Fruit fly (Drosophila melanogaster): ENCODE measurements around the gene CG43153.

The CG43153 gene

DNA sequence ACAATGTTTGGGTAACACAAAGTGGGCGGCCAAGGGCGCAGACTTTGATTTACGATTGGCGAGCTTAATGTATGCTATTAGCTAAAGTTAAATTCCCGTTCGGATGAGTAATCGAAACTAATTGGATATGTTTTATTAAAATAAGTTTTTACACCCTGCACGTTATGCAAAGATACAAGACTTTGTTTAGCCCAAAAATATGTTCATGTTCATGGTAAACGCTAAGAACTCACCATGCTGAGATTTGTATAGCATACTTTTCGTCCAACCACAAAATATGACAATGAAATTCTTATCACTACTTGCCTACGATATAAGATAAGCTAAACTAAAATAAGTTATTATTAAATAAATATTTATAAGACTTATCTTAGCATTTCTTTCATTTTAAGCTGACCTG is 47.6 kb downstream of the CG43153 start:
- no peak for TF ChIP-seq CG7045 (GFP tag; optimal IDR thresholded peaks at IDR 0.05)
- TF ChIP-seq CG11617 (GFP tag; optimal IDR thresholded peaks at IDR 0.05), result no peak
- no peak for TF ChIP-seq CG1620 (GFP tag; optimal IDR thresholded peaks at IDR 0.05)
- no peak for TF ChIP-seq ovo (GFP tag; optimal IDR thresholded peaks at IDR 0.05)
- TF ChIP-seq CG14711 (tag; optimal IDR thresholded peaks at IDR 0.05), result no peak
- TF ChIP-seq CG33017 (tag; optimal IDR thresholded peaks at IDR 0.05), result no peak
- no peak for TF ChIP-seq toe (GFP tag; optimal IDR thresholded peaks at IDR 0.05)
- TF ChIP-seq Clk (GFP tag; optimal IDR thresholded peaks at IDR 0.05), result no peak
- TF ChIP-seq Hr96 (GFP tag; optimal IDR thresholded peaks at IDR 0.05), result no peak
- no peak for TF ChIP-seq cic (GFP tag; optimal IDR thresholded peaks at IDR 0.05)
- TF ChIP-seq Crg-1 (GFP tag; optimal IDR thresholded peaks at IDR 0.05), result no peak
- TF ChIP-seq CG12768 (GFP tag; optimal IDR thresholded peaks at IDR 0.05), result no peak
- no peak for TF ChIP-seq CG7101 (tag; optimal IDR thresholded peaks at IDR 0.05)
- TF ChIP-seq CG5204 (GFP tag; optimal IDR thresholded peaks at IDR 0.05), result no peak

DNA sequence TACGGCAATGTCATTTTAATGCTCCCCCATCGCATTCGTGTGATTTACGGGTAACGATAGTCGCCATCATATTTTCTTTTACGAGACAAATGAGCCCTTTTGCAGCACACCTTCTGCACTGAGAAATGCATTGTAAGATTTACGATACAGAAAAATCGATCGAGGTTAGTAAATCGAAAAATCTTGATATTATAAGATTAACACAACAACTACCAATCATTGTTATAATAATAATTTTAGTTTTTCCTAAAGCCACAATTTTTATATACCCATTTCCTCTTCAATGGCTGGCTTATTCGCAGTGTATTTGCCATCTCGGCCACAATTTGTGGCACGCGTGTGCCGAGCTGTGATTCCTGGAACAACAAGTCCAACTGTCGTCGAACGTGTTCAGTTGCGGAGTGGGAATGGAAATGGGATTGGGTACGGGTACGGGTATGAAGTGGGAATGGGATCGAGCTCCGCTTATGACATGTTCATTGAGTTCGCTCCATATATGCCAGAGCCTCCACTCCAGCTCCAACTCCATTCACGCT is 50.5 kb downstream of the CG43153 start:
- TF ChIP-seq cnc (optimal IDR thresholded peaks at IDR 0.05) (no peak), bab1 (GFP tag; optimal IDR thresholded peaks at IDR 0.05) (no peak), cic (GFP tag; optimal IDR thresholded peaks at IDR 0.05) (no peak), CG7101 (tag; optimal IDR thresholded peaks at IDR 0.05) (no peak), Mnt (GFP tag; optimal IDR thresholded peaks at IDR 0.05) (no peak), Crg-1 (GFP tag; optimal IDR thresholded peaks at IDR 0.05) (no peak), CG7045 (GFP tag; optimal IDR thresholded peaks at IDR 0.05) (no peak), CG11617 (GFP tag; optimal IDR thresholded peaks at IDR 0.05) (no peak), ovo (GFP tag; optimal IDR thresholded peaks at IDR 0.05) (no peak), pad (GFP tag; optimal IDR thresholded peaks at IDR 0.05) (no peak), tj (GFP tag; optimal IDR thresholded peaks at IDR 0.05) (no peak)

Measured in whole organism, adult.